Worm (Caenorhabditis elegans) whole organism, L4 larva: ENCODE results near the gene ric-8.

Experiments
- D1046.2 ChIP-seq: fragments of 200-800 bp; sonication (Bioruptor generic); IDR thresholded peaks from 2 replicates; pipeline ENCODE4 v1.3.6; 2022; ENCODE audit warnings: missing genetic modification characterization, missing compliant biosample characterization
- F26F4.8 ChIP-seq: fragments of 200-800 bp; sonication (Bioruptor generic); conservative IDR thresholded peaks from 2 replicates; pipeline ENCODE4 v1.3.6; 2022; ENCODE audit warnings: missing genetic modification characterization, missing compliant biosample characterization
- F44E2.7 ChIP-seq: fragments of 200-800 bp; sonication (Bioruptor generic); IDR thresholded peaks from 2 replicates; pipeline ENCODE4 v2.1.2; 2022; ENCODE audit warnings: missing genetic modification characterization, missing compliant biosample characterization
- T26A8.4 ChIP-seq: fragments of 200-800 bp; sonication (Bioruptor generic); IDR thresholded peaks from 2 replicates; pipeline ENCODE4 v1.3.6; 2022; ENCODE audit warnings: missing genetic modification characterization, missing compliant biosample characterization
- Y48G9A.11 ChIP-seq: fragments of 200-800 bp; sonication (Bioruptor generic); IDR thresholded peaks from 2 replicates; pipeline ENCODE4 v1.3.6; 2022; ENCODE audit warnings: missing genetic modification reagents, missing genetic modification characterization, missing compliant biosample characterization
- Y5F2A.4 ChIP-seq: fragments of 200-800 bp; sonication (Bioruptor generic); optimal IDR thresholded peaks from 2 replicates; lab custom pipeline; 2018; ENCODE audit warnings: mild to moderate bottlenecking, missing genetic modification characterization, missing compliant biosample characterization
- ceh-20 ChIP-seq: fragments of 200-800 bp; sonication (Bioruptor generic); IDR thresholded peaks from 2 replicates; pipeline ENCODE4 v1.3.6; 2022; ENCODE audit warnings: missing genetic modification reagents, missing genetic modification characterization, missing compliant biosample characterization
- ceh-32 ChIP-seq: sonication (generic microtip); optimal IDR thresholded peaks from 2 replicates; lab custom pipeline; 2016; ENCODE audit warnings: mild to moderate bottlenecking, missing genetic modification characterization, missing compliant biosample characterization; ENCODE audit not compliant: poor library complexity
- ceh-62 ChIP-seq: sonication (generic microtip); optimal IDR thresholded peaks from 2 replicates; lab custom pipeline; 2017; ENCODE audit warnings: missing biosample characterization, missing genetic modification characterization
- cey-2 ChIP-seq: sonication (generic microtip); optimal IDR thresholded peaks from 3 replicates; lab custom pipeline; 2017; ENCODE audit warnings: missing genetic modification characterization, mild to moderate bottlenecking, missing compliant biosample characterization, antibody characterized with exemption, borderline replicate concordance; ENCODE audit not compliant: insufficient read depth
- daf-16 ChIP-seq, 3 experiments: sonication (generic microtip); optimal IDR thresholded peaks; 2 replicates each; lab custom pipeline; 2016 to 2017; ENCODE audit warnings: missing genetic modification characterization in 3 of 3, missing genetic modification reagents in 3 of 3, mild to moderate bottlenecking in 2 of 3, missing compliant biosample characterization in 2 of 3, missing biosample characterization in 1 of 3, moderate library complexity in 1 of 3
- daf-8 ChIP-seq: fragments of 200-800 bp; sonication (Bioruptor generic); IDR thresholded peaks from 2 replicates; pipeline ENCODE4 v1.3.6; 2022; ENCODE audit warnings: missing genetic modification characterization, missing compliant biosample characterization
- dmd-8 ChIP-seq: fragments of 200-800 bp; sonication (Bioruptor generic); IDR thresholded peaks from 2 replicates; pipeline ENCODE4 v1.3.6; 2022; ENCODE audit warnings: missing genetic modification characterization, missing compliant biosample characterization
- dmd-9 ChIP-seq: fragments of 200-800 bp; sonication (Bioruptor generic); IDR thresholded peaks from 2 replicates; pipeline ENCODE4 v1.3.6; 2022; ENCODE audit warnings: missing genetic modification reagents, missing genetic modification characterization, missing compliant biosample characterization
- dpl-1 ChIP-seq: fragments of 150-350 bp; optimal IDR thresholded peaks from 2 replicates; lab custom pipeline; 2014; ENCODE audit warnings: missing biosample characterization, missing genetic modification reagents, missing genetic modification characterization
- gei-8 ChIP-seq: fragments of 200-800 bp; sonication (Bioruptor generic); optimal IDR thresholded peaks from 2 replicates; lab custom pipeline; 2018; ENCODE audit warnings: mild to moderate bottlenecking, missing genetic modification characterization, missing compliant biosample characterization
- lim-7 ChIP-seq: fragments of 200-800 bp; sonication (Bioruptor generic); IDR thresholded peaks from 2 replicates; pipeline ENCODE4 v1.3.6; 2022; ENCODE audit warnings: missing genetic modification characterization, missing compliant biosample characterization
- lin-1 ChIP-seq: fragments of 200-800 bp; sonication (Bioruptor generic); IDR thresholded peaks from 2 replicates; pipeline ENCODE4 v1.3.6; 2022; ENCODE audit warnings: missing genetic modification reagents, missing genetic modification characterization, missing compliant biosample characterization
- lin-15B ChIP-seq: fragments of 150-350 bp; sonication (generic microtip); optimal IDR thresholded peaks from 3 replicates; lab custom pipeline; 2014; ENCODE audit warnings: missing biosample characterization, missing genetic modification characterization
- lin-38 ChIP-seq: fragments of 200-800 bp; sonication (Bioruptor generic); IDR thresholded peaks from 2 replicates; pipeline ENCODE4 v1.3.6; 2022; ENCODE audit warnings: missing genetic modification reagents, missing genetic modification characterization, missing compliant biosample characterization
- lin-39 ChIP-seq: fragments of 150-350 bp; optimal IDR thresholded peaks from 2 replicates; lab custom pipeline; 2014; ENCODE audit warnings: missing biosample characterization, missing genetic modification reagents, missing genetic modification characterization
- lir-3 ChIP-seq: sonication (generic microtip); optimal IDR thresholded peaks from 2 replicates; lab custom pipeline; 2016; ENCODE audit warnings: mild to moderate bottlenecking, missing genetic modification characterization, missing compliant biosample characterization
- madf-5 ChIP-seq, 2 experiments: fragments of 200-800 bp; sonication (Bioruptor generic); IDR thresholded peaks; 2 replicates each; pipeline ENCODE4 v1.3.6; 2022; ENCODE audit warnings: missing compliant biosample characterization in 2 of 2, missing genetic modification characterization in 2 of 2
- mdl-1 ChIP-seq, 2 experiments: fragments of 150-350 bp in 1 of 2; sonication (generic microtip) in 1 of 2; optimal IDR thresholded peaks; 2 replicates each; lab custom pipeline; 2014 to 2017; ENCODE audit warnings: missing biosample characterization in 2 of 2, missing genetic modification characterization in 2 of 2
- mdt-29 ChIP-seq: fragments of 200-800 bp; sonication (Bioruptor generic); IDR thresholded peaks from 2 replicates; pipeline ENCODE4 v1.3.6; 2022; ENCODE audit warnings: missing genetic modification reagents, missing genetic modification characterization, missing compliant biosample characterization
- mes-2 ChIP-seq: sonication (generic microtip); optimal IDR thresholded peaks from 2 replicates; lab custom pipeline; 2016; ENCODE audit warnings: missing genotype, mild to moderate bottlenecking, missing genetic modification characterization, missing compliant biosample characterization; ENCODE audit not compliant: poor library complexity, severe bottlenecking
- nhr-10 ChIP-seq: fragments of 150-350 bp; optimal IDR thresholded peaks from 2 replicates; lab custom pipeline; 2014; ENCODE audit warnings: missing biosample characterization, missing genetic modification characterization
- nhr-102 ChIP-seq: sonication (generic microtip); optimal IDR thresholded peaks from 2 replicates; lab custom pipeline; 2016; ENCODE audit warnings: mild to moderate bottlenecking, missing genetic modification characterization, moderate library complexity, missing compliant biosample characterization
- nhr-111 ChIP-seq: fragments of 200-800 bp; sonication (Bioruptor generic); optimal IDR thresholded peaks from 2 replicates; lab custom pipeline; 2018; ENCODE audit warnings: mild to moderate bottlenecking, missing genetic modification characterization, missing compliant biosample characterization
- nhr-6 ChIP-seq: fragments of 150-350 bp; optimal IDR thresholded peaks from 2 replicates; lab custom pipeline; 2014; ENCODE audit warnings: missing biosample characterization, missing genetic modification characterization
- pha-4 ChIP-seq, 2 experiments: fragments of 150-350 bp in 1 of 2; fragments of 200-800 bp in 1 of 2; sonication (Bioruptor generic) in 1 of 2; IDR thresholded peaks in 1 of 2; optimal IDR thresholded peaks in 1 of 2; 2 replicates each; pipeline versions ENCODE4 v1.3.6 to Lab custom; 2014 to 2022; ENCODE audit warnings: missing genetic modification characterization in 2 of 2, missing genetic modification reagents in 2 of 2, missing biosample characterization in 1 of 2, missing compliant biosample characterization in 1 of 2
- rbr-2 ChIP-seq: sonication (generic microtip); optimal IDR thresholded peaks from 2 replicates; lab custom pipeline; 2016; ENCODE audit warnings: missing genotype, missing genetic modification characterization, missing compliant biosample characterization
- skn-1 ChIP-seq: fragments of 150-350 bp; optimal IDR thresholded peaks from 2 replicates; lab custom pipeline; 2014; ENCODE audit warnings: missing biosample characterization, missing genetic modification characterization
- snpc-1.2 ChIP-seq: fragments of 200-800 bp; sonication (Bioruptor generic); IDR thresholded peaks from 2 replicates; pipeline ENCODE4 v1.3.6; 2022; ENCODE audit warnings: missing genetic modification reagents, missing genetic modification characterization, missing compliant biosample characterization
- spr-1 ChIP-seq: sonication (generic microtip); optimal IDR thresholded peaks from 2 replicates; lab custom pipeline; 2016; ENCODE audit warnings: mild to moderate bottlenecking, missing genetic modification characterization, missing compliant biosample characterization
- spr-3 ChIP-seq: fragments of 200-800 bp; sonication (Bioruptor generic); optimal IDR thresholded peaks from 2 replicates; lab custom pipeline; 2018; ENCODE audit warnings: mild to moderate bottlenecking, missing genetic modification characterization, missing compliant biosample characterization
- tag-97 ChIP-seq: fragments of 200-800 bp; sonication (Bioruptor generic); IDR thresholded peaks from 2 replicates; pipeline ENCODE4 v1.3.6; 2022; ENCODE audit warnings: missing genetic modification characterization, missing compliant biosample characterization
- unc-130 ChIP-seq: sonication (generic microtip); optimal IDR thresholded peaks from 2 replicates; lab custom pipeline; 2016; ENCODE audit warnings: missing genetic modification reagents, missing genetic modification characterization, missing compliant biosample characterization
- vab-7 ChIP-seq: fragments of 200-800 bp; sonication (Bioruptor generic); IDR thresholded peaks from 2 replicates; pipeline ENCODE4 v1.3.6; 2022; ENCODE audit warnings: missing genetic modification reagents, missing genetic modification characterization, missing compliant biosample characterization
- zag-1 ChIP-seq: fragments of 150-350 bp; optimal IDR thresholded peaks from 2 replicates; lab custom pipeline; 2014; ENCODE audit warnings: missing biosample characterization, missing genetic modification characterization
- zfp-3 ChIP-seq: fragments of 200-800 bp; sonication (Bioruptor generic); conservative IDR thresholded peaks from 2 replicates; pipeline ENCODE4 v1.3.6; 2022; ENCODE audit warnings: missing genetic modification reagents, missing genetic modification characterization, missing compliant biosample characterization
- ztf-11 ChIP-seq: fragments of 150-350 bp; optimal IDR thresholded peaks from 2 replicates; lab custom pipeline; 2014; ENCODE audit warnings: missing biosample characterization, missing genetic modification characterization

Gene ric-8

ce11 chrIV:2657307-2657706, 14.5 kb downstream of the ric-8 start (continued):
- TF ChIP-seq dmd-9 (GFP tag; lab: Robert Waterston, UW), result no peak
- TF ChIP-seq nhr-10 (tag; lab: Kevin White, UChicago), result no peak
- TF ChIP-seq mes-2 (tag; lab: Kevin White, UChicago), result peak; percentile 67
- TF ChIP-seq daf-8, result 0 out of 2 replicates have a peak, but pooled peaks have one; percentile 47
- TF ChIP-seq ceh-62 (tag; lab: Kevin White, UChicago), result no peak
- TF ChIP-seq cey-2, result no peak
- TF ChIP-seq lin-1 (GFP tag; lab: Robert Waterston, UW), result peak; percentile 46; the same call in 1 of the 2 replicates
- TF ChIP-seq nhr-6 (tag; lab: Kevin White, UChicago), result no peak
- TF ChIP-seq dpl-1 (GFP tag; lab: Kevin White, UChicago), result no peak
- no peak for TF ChIP-seq spr-1 (tag; lab: Kevin White, UChicago)
- TF ChIP-seq lir-3, result no peak
- no peak for TF ChIP-seq tag-97 (GFP tag; lab: Robert Waterston, UW)
- TF ChIP-seq ceh-20, result peak; percentile 53; the same call in 1 of the 2 replicates
- no peak for TF ChIP-seq ztf-11 (tag; lab: Kevin White, UChicago)
- TF ChIP-seq F44E2.7 (GFP tag; lab: Robert Waterston, UW), result peak; percentile 90; the same call in 1 of the 2 replicates
- TF ChIP-seq F26F4.8 (GFP tag; lab: Robert Waterston, UW), result peak; percentile 83
- TF ChIP-seq zag-1 (tag; lab: Kevin White, UChicago), result no peak
- TF ChIP-seq lin-39 (tag; lab: Kevin White, UChicago), result no peak
- peak in 1 of 2 experiments; percentile 64; a peak in 1 of 4 replicates for TF ChIP-seq madf-5 (GFP tag; IDR thresholded peaks at IDR 0.05; lab: Robert Waterston, UW)
- TF ChIP-seq vab-7 (GFP tag; lab: Robert Waterston, UW), result peak; percentile 92
- TF ChIP-seq gei-8 (GFP tag; lab: Kevin White, UChicago), result peak; percentile 27
- no peak for TF ChIP-seq skn-1 (tag; lab: Kevin White, UChicago)
- TF ChIP-seq, all 104 proteins: peak for 40

- TF ChIP-seq nhr-6 (tag; lab: Kevin White, UChicago) (no peak), spr-3 (GFP tag; lab: Kevin White, UChicago) (peak; percentile 47), gei-8 (GFP tag; lab: Kevin White, UChicago) (peak; percentile 18), Y5F2A.4 (GFP tag; lab: Kevin White, UChicago) (peak; percentile 37), T26A8.4 (GFP tag; lab: Robert Waterston, UW) (no peak), mes-2 (tag; lab: Kevin White, UChicago) (peak; percentile 9), mdl-1 (tag; optimal IDR thresholded peaks at IDR 0.05; lab: Kevin White, UChicago) (no peak), cey-2 (no peak), lim-7 (GFP tag; lab: Robert Waterston, UW) (peak; percentile 34; the same call in 1 of the 2 replicates), F44E2.7 (GFP tag; lab: Robert Waterston, UW) (0 out of 2 replicates have a peak, but pooled peaks have one; percentile 17), lin-38 (GFP tag; lab: Robert Waterston, UW) (peak; percentile 74), pha-4 (GFP tag; IDR thresholded peaks at IDR 0.05; lab: Robert Waterston, UW) (peak; percentile 72; the same call in 1 of the 2 replicates), pha-4 (tag; optimal IDR thresholded peaks at IDR 0.05; lab: Kevin White, UChicago) (no peak), dmd-8 (peak; percentile 41; the same call in 1 of the 2 replicates), spr-1 (tag; lab: Kevin White, UChicago) (peak; percentile 16), rbr-2 (tag; lab: Kevin White, UChicago) (no peak), daf-16 (GFP tag; optimal IDR thresholded peaks at IDR 0.05; lab: Kevin White, UChicago) (peak in 1 of 2 experiments; percentile 51), daf-16 (tag; optimal IDR thresholded peaks at IDR 0.05; lab: Kevin White, UChicago) (no peak), mdt-29 (GFP tag; lab: Robert Waterston, UW) (no peak), lir-3 (no peak), lin-39 (tag; lab: Kevin White, UChicago) (no peak), nhr-111 (GFP tag; lab: Kevin White, UChicago) (peak; percentile 4), madf-5 (GFP tag; IDR thresholded peaks at IDR 0.05; lab: Robert Waterston, UW) (peak in 1 of 2 experiments; percentile 53; a peak in 1 of 4 replicates), vab-7 (GFP tag; lab: Robert Waterston, UW) (peak; percentile 54), snpc-1.2 (GFP tag; lab: Robert Waterston, UW) (0 out of 2 replicates have a peak, but pooled peaks have one; percentile 26), ceh-32 (no peak), lin-15B (tag; lab: Kevin White, UChicago) (no peak), F26F4.8 (GFP tag; lab: Robert Waterston, UW) (0 out of 2 replicates have a peak, but pooled peaks have one; percentile 53), D1046.2 (GFP tag; lab: Robert Waterston, UW) (0 out of 2 replicates have a peak, but pooled peaks have one; percentile 21), tag-97 (GFP tag; lab: Robert Waterston, UW) (no peak), Y48G9A.11 (GFP tag; lab: Robert Waterston, UW) (peak; percentile 73), zfp-3 (GFP tag; lab: Robert Waterston, UW) (0 out of 2 replicates have a peak, but pooled peaks have one; percentile 61), nhr-102 (tag; lab: Kevin White, UChicago) (peak; percentile 17), unc-130 (GFP tag; lab: Kevin White, UChicago) (peak; percentile 13)
Observed at ce11 chrIV:2658733-2659132, 16.0 kb downstream of the ric-8 start.
